Fruit fly (Drosophila melanogaster) whole organism, embryonic: ENCODE data around the gene Ufl1.

ENCODE experiments used
- ATbp ChIP-seq: fragments of 200-800 bp; sonication (Bioruptor generic); optimal IDR thresholded peaks from 2 replicates; lab custom pipeline; 2017; ENCODE audit warnings: missing biosample characterization, mild to moderate bottlenecking, missing genetic modification characterization, missing genetic modification reagents
- Aef1 ChIP-seq: fragments of 200-800 bp; sonication (Bioruptor generic); IDR thresholded peaks from 3 replicates; pipeline ENCODE4 v1.3.6; 2022; ENCODE audit warnings: missing biosample characterization, missing genetic modification characterization
- Bteb2 ChIP-seq: fragments of 200-800 bp; sonication (Bioruptor generic); optimal IDR thresholded peaks from 2 replicates; lab custom pipeline; 2016; ENCODE audit warnings: missing biosample characterization, missing genetic modification characterization
- CG10147 ChIP-seq: fragments of 200-800 bp; sonication (Bioruptor generic); optimal IDR thresholded peaks from 2 replicates; lab custom pipeline; 2019; ENCODE audit warnings: missing biosample characterization, mild to moderate bottlenecking, missing genetic modification characterization, moderate library complexity
- CG12071 ChIP-seq: fragments of 200-800 bp; sonication (Bioruptor generic); optimal IDR thresholded peaks from 3 replicates; lab custom pipeline; 2018; ENCODE audit warnings: missing biosample characterization, mild to moderate bottlenecking, missing genetic modification characterization
- CG12219 ChIP-seq: fragments of 200-800 bp; sonication (Bioruptor generic); optimal IDR thresholded peaks from 3 replicates; lab custom pipeline; 2018; ENCODE audit warnings: missing biosample characterization, mild to moderate bottlenecking, missing genetic modification characterization
- CG1233 ChIP-seq: fragments of 200-800 bp; sonication (Bioruptor generic); optimal IDR thresholded peaks from 4 replicates; lab custom pipeline; 2018; ENCODE audit warnings: missing biosample characterization, mild to moderate bottlenecking, missing genetic modification characterization
- CG14050 ChIP-seq: fragments of 200-800 bp; sonication (Bioruptor generic); IDR thresholded peaks from 3 replicates; pipeline ENCODE4 v1.3.6; 2022; ENCODE audit warnings: missing biosample characterization, missing genetic modification characterization
- CG15011 ChIP-seq: fragments of 200-800 bp; sonication (Bioruptor generic); optimal IDR thresholded peaks from 3 replicates; lab custom pipeline; 2018; ENCODE audit warnings: missing biosample characterization, mild to moderate bottlenecking, missing genetic modification characterization
- CG1647 ChIP-seq: fragments of 200-800 bp; sonication (Bioruptor generic); optimal IDR thresholded peaks from 3 replicates; lab custom pipeline; 2016; ENCODE audit warnings: missing biosample characterization, missing genetic modification characterization
- CG17802 ChIP-seq: fragments of 200-800 bp; sonication (Bioruptor generic); optimal IDR thresholded peaks from 2 replicates; lab custom pipeline; 2018; ENCODE audit warnings: missing biosample characterization, mild to moderate bottlenecking, missing genetic modification characterization, moderate library complexity
- CG1792 ChIP-seq: fragments of 200-800 bp; sonication (Bioruptor generic); optimal IDR thresholded peaks from 2 replicates; lab custom pipeline; 2016; ENCODE audit warnings: missing biosample characterization, missing genetic modification characterization
- CG31224 ChIP-seq: fragments of 200-800 bp; sonication (Bioruptor generic); IDR thresholded peaks from 2 replicates; pipeline ENCODE4 v1.3.6; 2022; ENCODE audit warnings: missing biosample characterization, missing genetic modification characterization
- CG32772 ChIP-seq: fragments of 200-800 bp; sonication (Bioruptor generic); IDR thresholded peaks from 2 replicates; pipeline ENCODE4 v1.3.6; 2022; ENCODE audit warnings: missing biosample characterization, missing genetic modification characterization
- CG34224 ChIP-seq: fragments of 200-800 bp; sonication (Bioruptor generic); IDR thresholded peaks from 3 replicates; pipeline ENCODE4 v1.3.6; 2022; ENCODE audit warnings: missing biosample characterization, missing genetic modification characterization; ENCODE audit not compliant: partially characterized antibody
- CG34422 ChIP-seq: fragments of 200-800 bp; sonication (Bioruptor generic); IDR thresholded peaks from 3 replicates; pipeline ENCODE4 v1.3.6; 2022; ENCODE audit warnings: missing biosample characterization, missing genetic modification characterization
- CG4617 ChIP-seq: fragments of 200-800 bp; sonication (Bioruptor generic); optimal IDR thresholded peaks from 3 replicates; lab custom pipeline; 2016; ENCODE audit warnings: missing biosample characterization, missing genetic modification characterization, borderline replicate concordance
- CG5245 ChIP-seq: fragments of 200-800 bp; sonication (Bioruptor generic); optimal IDR thresholded peaks from 3 replicates; lab custom pipeline; 2016; ENCODE audit warnings: missing biosample characterization, missing genetic modification characterization
- CG6272 ChIP-seq: fragments of 200-800 bp; sonication (Bioruptor generic); IDR thresholded peaks from 2 replicates; pipeline ENCODE4 v1.3.6; 2022; ENCODE audit warnings: missing biosample characterization, missing genetic modification characterization
- CG6654 ChIP-seq: fragments of 200-800 bp; sonication (Bioruptor generic); optimal IDR thresholded peaks from 2 replicates; lab custom pipeline; 2017; ENCODE audit warnings: missing biosample characterization, mild to moderate bottlenecking, missing genetic modification characterization
- CG8290 ChIP-seq, 3 experiments: fragments of 200-800 bp; sonication (Bioruptor generic); optimal IDR thresholded peaks; 2 replicates each; lab custom pipeline; 2016 to 2019; ENCODE audit warnings: missing biosample characterization in 3 of 3, missing genetic modification characterization in 3 of 3, mild to moderate bottlenecking in 2 of 3, moderate library complexity in 1 of 3
- CG8388 ChIP-seq: fragments of 200-800 bp; sonication (Bioruptor generic); optimal IDR thresholded peaks from 2 replicates; lab custom pipeline; 2019; ENCODE audit warnings: missing biosample characterization, mild to moderate bottlenecking, missing genetic modification characterization, moderate library complexity
- CG8765 ChIP-seq: fragments of 200-800 bp; sonication (Bioruptor generic); IDR thresholded peaks from 2 replicates; pipeline ENCODE4 v1.3.6; 2022; ENCODE audit warnings: missing biosample characterization, missing genetic modification characterization
- CG8924 ChIP-seq: fragments of 200-800 bp; optimal IDR thresholded peaks from 3 replicates; lab custom pipeline; 2019; ENCODE audit warnings: missing biosample characterization, mild to moderate bottlenecking, missing genetic modification characterization, moderate library complexity
- D19B ChIP-seq: fragments of 200-800 bp; sonication (Bioruptor generic); optimal IDR thresholded peaks from 2 replicates; lab custom pipeline; 2017; ENCODE audit warnings: missing biosample characterization, mild to moderate bottlenecking, missing genetic modification characterization
- Gsc ChIP-seq: fragments of 200-800 bp; sonication (Bioruptor generic); IDR thresholded peaks from 2 replicates; pipeline ENCODE4 v1.3.6; 2022; ENCODE audit warnings: missing biosample characterization, missing genetic modification characterization
- Meics ChIP-seq: fragments of 200-800 bp; sonication (Bioruptor generic); optimal IDR thresholded peaks from 2 replicates; lab custom pipeline; 2017; ENCODE audit warnings: missing biosample characterization, mild to moderate bottlenecking, missing genetic modification characterization
- NC2α ChIP-seq: fragments of 200-800 bp; sonication (Bioruptor generic); optimal IDR thresholded peaks from 2 replicates; lab custom pipeline; 2016; ENCODE audit warnings: missing biosample characterization, missing genetic modification characterization
- Tbp ChIP-seq: fragments of >200 bp; optimal IDR thresholded peaks from 2 replicates; lab custom pipeline; 2018; ENCODE audit warnings: missing biosample characterization, missing genetic modification characterization
- Vsx1 ChIP-seq: fragments of 200-800 bp; sonication (Bioruptor generic); optimal IDR thresholded peaks from 2 replicates; lab custom pipeline; 2017; ENCODE audit warnings: missing biosample characterization, mild to moderate bottlenecking, missing genetic modification characterization, missing genetic modification reagents
- Xbp1 ChIP-seq: fragments of 200-800 bp; sonication (Bioruptor generic); optimal IDR thresholded peaks from 3 replicates; lab custom pipeline; 2016; ENCODE audit warnings: missing biosample characterization, mild to moderate bottlenecking, missing genetic modification characterization
- ab ChIP-seq: fragments of 200-800 bp; sonication (Bioruptor generic); optimal IDR thresholded peaks from 2 replicates; lab custom pipeline; 2016; ENCODE audit warnings: missing biosample characterization, missing genetic modification characterization
- ase ChIP-seq: fragments of 200-800 bp; sonication (Bioruptor generic); IDR thresholded peaks from 3 replicates; pipeline ENCODE4 v1.3.6; 2022; ENCODE audit warnings: missing biosample characterization, missing genetic modification characterization
- az2 ChIP-seq: fragments of 200-800 bp; sonication (Bioruptor generic); optimal IDR thresholded peaks from 3 replicates; lab custom pipeline; 2016; ENCODE audit warnings: missing biosample characterization, missing genetic modification characterization
- cato ChIP-seq: fragments of 200-800 bp; sonication (Bioruptor generic); optimal IDR thresholded peaks from 2 replicates; lab custom pipeline; 2016; ENCODE audit warnings: missing biosample characterization, missing genetic modification characterization, borderline replicate concordance
- fu2 ChIP-seq: fragments of 200-800 bp; sonication (Bioruptor generic); optimal IDR thresholded peaks from 2 replicates; lab custom pipeline; 2016; ENCODE audit warnings: missing biosample characterization, missing genetic modification characterization
- h ChIP-seq: fragments of >200 bp; optimal IDR thresholded peaks from 2 replicates; lab custom pipeline; 2017
- ham ChIP-seq: fragments of 200-800 bp; sonication (Bioruptor generic); IDR thresholded peaks from 2 replicates; pipeline ENCODE4 v1.3.6; 2022; ENCODE audit warnings: missing biosample characterization, missing genetic modification characterization
- p53 ChIP-seq: fragments of 200-800 bp; sonication (Bioruptor generic); optimal IDR thresholded peaks from 2 replicates; lab custom pipeline; 2016; ENCODE audit warnings: missing biosample characterization, missing genetic modification characterization
- pan ChIP-seq, 4 experiments: fragments of >200 bp in 3 of 4; fragments of 200-800 bp in 1 of 4; sonication (Bioruptor generic) in 1 of 4; optimal IDR thresholded peaks in 3 of 4; IDR thresholded peaks in 1 of 4; 2 replicates each; pipeline versions ENCODE4 v1.3.6 to Lab custom; 2017 to 2022; ENCODE audit warnings: missing biosample characterization in 2 of 4, missing genetic modification characterization in 2 of 4, mixed read lengths in 1 of 4
- peb ChIP-seq: fragments of 200-800 bp; sonication (Bioruptor generic); IDR thresholded peaks from 2 replicates; pipeline ENCODE4 v1.3.6; 2022; ENCODE audit warnings: missing biosample characterization, missing genetic modification characterization
- pita ChIP-seq: fragments of 200-800 bp; sonication (Bioruptor generic); optimal IDR thresholded peaks from 2 replicates; lab custom pipeline; 2017; ENCODE audit warnings: missing biosample characterization, mild to moderate bottlenecking, missing genetic modification characterization
- psq ChIP-seq: fragments of 200-800 bp; sonication (Bioruptor generic); optimal IDR thresholded peaks from 2 replicates; lab custom pipeline; 2017; ENCODE audit warnings: missing biosample characterization, missing genetic modification characterization
- ranshi ChIP-seq: fragments of 200-800 bp; sonication (Bioruptor generic); IDR thresholded peaks from 2 replicates; pipeline ENCODE4 v1.3.6; 2022; ENCODE audit warnings: missing biosample characterization, missing genetic modification characterization
- sens-2 ChIP-seq: fragments of 200-800 bp; sonication (Bioruptor generic); IDR thresholded peaks from 2 replicates; pipeline ENCODE4 v1.3.6; 2022; ENCODE audit warnings: missing biosample characterization, missing genetic modification characterization
- sisA ChIP-seq: fragments of 200-800 bp; sonication (Bioruptor generic); IDR thresholded peaks from 2 replicates; pipeline ENCODE4 v1.3.6; 2022; ENCODE audit warnings: missing biosample characterization, missing genetic modification characterization
- slp2 ChIP-seq: fragments of 200-800 bp; sonication (Bioruptor generic); optimal IDR thresholded peaks from 2 replicates; lab custom pipeline; 2016; ENCODE audit warnings: missing biosample characterization, missing genetic modification characterization
- stwl ChIP-seq: fragments of 200-800 bp; sonication (Bioruptor generic); optimal IDR thresholded peaks from 3 replicates; lab custom pipeline; 2018; ENCODE audit warnings: missing biosample characterization, mild to moderate bottlenecking, missing genetic modification characterization, moderate library complexity
- trem ChIP-seq: fragments of 200-800 bp; optimal IDR thresholded peaks from 3 replicates; lab custom pipeline; 2019; ENCODE audit warnings: missing biosample characterization, mild to moderate bottlenecking, missing genetic modification characterization, moderate library complexity
- trh ChIP-seq: fragments of 200-800 bp; sonication (Bioruptor generic); optimal IDR thresholded peaks from 2 replicates; lab custom pipeline; 2016; ENCODE audit warnings: missing biosample characterization, missing genetic modification characterization

Gene Ufl1

DNA sequence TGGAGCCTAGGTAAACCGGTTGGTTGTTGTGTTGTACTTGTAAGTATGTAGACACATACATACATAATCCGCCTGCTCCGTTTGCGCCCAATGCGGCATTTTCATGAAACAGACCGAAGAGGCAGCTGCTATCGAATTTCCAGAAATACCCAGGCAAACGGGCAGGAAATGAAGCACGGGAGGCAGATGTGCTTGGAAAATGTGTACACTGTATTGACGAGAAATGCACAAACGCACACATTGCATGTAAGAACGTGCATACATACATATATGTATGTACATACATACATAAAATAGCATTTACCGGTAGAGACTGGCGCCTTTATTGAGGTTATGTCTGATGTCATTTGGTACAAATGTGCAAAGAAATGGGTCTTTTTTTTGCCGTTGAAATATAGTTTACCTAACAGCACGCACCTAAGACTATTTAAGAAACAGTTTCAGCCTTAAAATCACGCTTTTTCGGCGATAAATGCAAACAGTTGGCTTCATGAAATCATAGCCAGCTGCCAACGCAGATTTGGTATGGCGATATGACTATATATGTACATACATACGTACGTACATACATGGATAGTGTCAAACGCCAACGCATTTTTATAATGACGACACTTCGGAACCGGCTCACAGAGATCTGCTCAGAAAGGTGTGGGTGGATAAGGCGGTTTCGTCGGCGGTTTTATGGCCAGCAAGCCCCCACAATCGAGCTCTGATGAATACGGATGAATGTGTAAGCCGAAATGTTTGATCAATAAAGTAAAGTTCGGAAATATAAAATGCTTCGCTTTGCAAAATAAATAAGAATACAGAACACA lies 15.5 kb upstream of the Ufl1 start (continued):
- TF ChIP-seq trem, result no peak
- TF ChIP-seq Meics, result no peak
- no peak for TF ChIP-seq Bteb2
- no peak for TF ChIP-seq h (lab: Kevin White, UChicago)
- no peak for TF ChIP-seq CG4617 (GFP tag; lab: Kevin White, UChicago)
- TF ChIP-seq ase (GFP tag; lab: Robert Waterston, UW), result no peak
- TF ChIP-seq CG6272 (GFP tag; lab: Robert Waterston, UW), result no peak
- no peak for TF ChIP-seq CG12219 (GFP tag; lab: Kevin White, UChicago)
- no peak for TF ChIP-seq D19B (GFP tag; lab: Kevin White, UChicago)
- TF ChIP-seq CG34422, result peak; percentile 70; the same call in 1 of the 3 replicates
- TF ChIP-seq p53 (GFP tag; lab: Kevin White, UChicago), result no peak
- TF ChIP-seq Gsc (GFP tag; lab: Robert Waterston, UW), result no peak
- TF ChIP-seq CG5245 (GFP tag; lab: Kevin White, UChicago), result no peak
- peak; percentile 65 for TF ChIP-seq CG31224 (GFP tag; lab: Robert Waterston, UW)
- no peak for TF ChIP-seq CG8924 (tag; lab: Kevin White, UChicago)
- TF ChIP-seq cato (GFP tag; lab: Kevin White, UChicago), result no peak
- no peak for TF ChIP-seq pita (GFP tag; lab: Kevin White, UChicago)
- TF ChIP-seq CG1233, result no peak
- TF ChIP-seq Aef1 (GFP tag; lab: Robert Waterston, UW), result no peak
- no peak for TF ChIP-seq CG6654
- TF ChIP-seq ranshi (GFP tag; lab: Robert Waterston, UW), result no peak
- TF ChIP-seq sisA (GFP tag; lab: Robert Waterston, UW), result no peak
- TF ChIP-seq ab (GFP tag; lab: Kevin White, UChicago), result no peak
- no peak for TF ChIP-seq slp2 (GFP tag; lab: Kevin White, UChicago)
- TF ChIP-seq az2 (GFP tag; lab: Kevin White, UChicago), result no peak
- no peak for TF ChIP-seq ATbp (GFP tag; lab: Kevin White, UChicago)
- no peak for TF ChIP-seq sens-2 (GFP tag; lab: Robert Waterston, UW)
- TF ChIP-seq CG14050 (GFP tag; lab: Robert Waterston, UW), result no peak
- TF ChIP-seq CG17802 (tag; lab: Kevin White, UChicago), result no peak
- TF ChIP-seq CG8290 (GFP tag; optimal IDR thresholded peaks at IDR 0.05; lab: Kevin White, UChicago), result no peak
- no peak for TF ChIP-seq CG8290 (tag; optimal IDR thresholded peaks at IDR 0.05; lab: Kevin White, UChicago)
- TF ChIP-seq Xbp1 (GFP tag; lab: Kevin White, UChicago), result no peak
- TF ChIP-seq stwl (tag; lab: Kevin White, UChicago), result no peak
- TF ChIP-seq CG1647 (GFP tag; lab: Kevin White, UChicago), result no peak
- no peak for TF ChIP-seq trh (GFP tag; lab: Kevin White, UChicago)
- no peak for TF ChIP-seq CG15011 (GFP tag; lab: Kevin White, UChicago)
- TF ChIP-seq CG32772 (GFP tag; lab: Robert Waterston, UW), result no peak
- TF ChIP-seq CG34224 (GFP tag; lab: Robert Waterston, UW), result peak; percentile 40; the same call in 1 of the 3 replicates
- no peak for TF ChIP-seq peb (GFP tag; lab: Robert Waterston, UW)
- no peak for TF ChIP-seq CG8388 (GFP tag; lab: Kevin White, UChicago)
- TF ChIP-seq fu2, result no peak
- TF ChIP-seq CG12071 (GFP tag; lab: Kevin White, UChicago), result no peak
- TF ChIP-seq CG8765 (GFP tag; lab: Robert Waterston, UW), result no peak
- TF ChIP-seq ham, result no peak
- no peak for TF ChIP-seq Vsx1
- no peak for TF ChIP-seq CG1792 (GFP tag; lab: Kevin White, UChicago)
- no peak for TF ChIP-seq pan (optimal IDR thresholded peaks at IDR 0.05; lab: Kevin White, UChicago)
- TF ChIP-seq pan (GFP tag; optimal IDR thresholded peaks at IDR 0.05 in 1 of 2, IDR thresholded peaks at IDR 0.05 in 1 of 2), result no peak
- no peak for TF ChIP-seq NC2α
- TF ChIP-seq psq (GFP tag; lab: Kevin White, UChicago), result no peak
- no peak for TF ChIP-seq CG10147 (GFP tag; lab: Kevin White, UChicago)
- no peak for TF ChIP-seq Tbp (GFP tag; lab: Kevin White, UChicago)
